Fruit fly (Drosophila melanogaster): Measurements from ENCODE around the gene bves.

The bves gene

DNA sequence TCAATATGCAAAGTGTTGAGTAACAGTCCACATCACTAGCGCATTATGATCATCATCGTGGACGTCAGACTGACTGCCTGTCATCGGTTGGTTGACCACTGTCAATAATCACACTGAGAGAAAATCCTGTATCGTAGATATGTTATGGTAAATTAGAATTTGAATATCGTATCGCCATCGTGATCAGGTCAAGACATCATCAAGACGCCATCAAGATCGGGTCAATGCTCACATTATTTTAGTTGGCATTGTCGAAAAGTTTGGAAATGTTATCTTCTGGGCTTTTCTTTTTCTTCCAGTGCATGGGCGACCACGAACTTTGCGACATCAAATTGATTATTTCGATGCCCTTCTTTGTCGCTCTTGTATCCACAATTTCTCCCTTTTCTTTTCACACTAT lies 5.2 kb downstream of the bves start (continued):
- TF ChIP-seq CG6813 (GFP tag; optimal IDR thresholded peaks at IDR 0.05), result peak; percentile 86
- TF ChIP-seq yki (optimal IDR thresholded peaks at IDR 0.05), result no peak
- TF ChIP-seq az2 (GFP tag; optimal IDR thresholded peaks at IDR 0.05), result peak; percentile 91
- TF ChIP-seq stc (GFP tag; IDR thresholded peaks at IDR 0.05), result peak; percentile 89
- TF ChIP-seq CG13296 (GFP tag; optimal IDR thresholded peaks at IDR 0.05), result peak; percentile 79
- TF ChIP-seq crp (GFP tag; optimal IDR thresholded peaks at IDR 0.05), result peak in 1 of 2 experiments; percentile 45
- TF ChIP-seq nerfin-1 (tag; optimal IDR thresholded peaks at IDR 0.05), result peak; percentile 87
- TF ChIP-seq sd (tag; optimal IDR thresholded peaks at IDR 0.05), result peak; percentile 72
- peak; percentile 85 for TF ChIP-seq CG14050 (GFP tag; IDR thresholded peaks at IDR 0.05)
- TF ChIP-seq CG4707 (GFP tag; optimal IDR thresholded peaks at IDR 0.05), result peak; percentile 84
- no peak for TF ChIP-seq CG8478 (optimal IDR thresholded peaks at IDR 0.05)
- TF ChIP-seq gcm2 (GFP tag; optimal IDR thresholded peaks at IDR 0.05), result peak; percentile 84
- peak; percentile 91 to 94 for TF ChIP-seq dpn (GFP tag; optimal IDR thresholded peaks at IDR 0.05)
- TF ChIP-seq gce (GFP tag; IDR thresholded peaks at IDR 0.05), result peak; percentile 76; the same call in 2 of the 3 replicates
- TF ChIP-seq phol (tag; optimal IDR thresholded peaks at IDR 0.05), result peak; percentile 92
- peak; percentile 90 for TF ChIP-seq H2.0 (GFP tag; IDR thresholded peaks at IDR 0.05)
- TF ChIP-seq Elba2 (GFP tag; optimal IDR thresholded peaks at IDR 0.05), result peak; percentile 40
- TF ChIP-seq CG1602 (GFP tag; optimal IDR thresholded peaks at IDR 0.05), result peak; percentile 85
- TF ChIP-seq so (GFP tag; IDR thresholded peaks at IDR 0.05), result peak; percentile 65; the same call in 2 of the 3 replicates
- TF ChIP-seq CG9609 (GFP tag; optimal IDR thresholded peaks at IDR 0.05), result peak; percentile 92
- 0 out of 2 replicates have a peak, but pooled peaks have one; percentile 56 for TF ChIP-seq CG10321 (GFP tag; IDR thresholded peaks at IDR 0.05)
- TF ChIP-seq fd64A (GFP tag; optimal IDR thresholded peaks at IDR 0.05), result peak; percentile 83
- peak; percentile 89 for TF ChIP-seq CG10366 (GFP tag; IDR thresholded peaks at IDR 0.05)
- TF ChIP-seq CG17568 (GFP tag; optimal IDR thresholded peaks at IDR 0.05), result peak; percentile 88
- TF ChIP-seq her (GFP tag; optimal IDR thresholded peaks at IDR 0.05), result peak; percentile 91
- TF ChIP-seq CG4424 (GFP tag; optimal IDR thresholded peaks at IDR 0.05), result peak; percentile 86
- peak; percentile 90 for TF ChIP-seq Mes4 (GFP tag; optimal IDR thresholded peaks at IDR 0.05)
- peak; percentile 80 for TF ChIP-seq CG14441 (GFP tag; IDR thresholded peaks at IDR 0.05)
- TF ChIP-seq br (optimal IDR thresholded peaks at IDR 0.05), result no peak
- TF ChIP-seq wek (GFP tag; optimal IDR thresholded peaks at IDR 0.05), result peak; percentile 86
- TF ChIP-seq CG10147 (GFP tag; optimal IDR thresholded peaks at IDR 0.05), result peak; percentile 74
- 0 out of 3 replicates have a peak, but pooled peaks have one; percentile 42 for TF ChIP-seq Dbx (GFP tag; IDR thresholded peaks at IDR 0.05)
- peak; percentile 89 for TF ChIP-seq Ssrp (tag; optimal IDR thresholded peaks at IDR 0.05)
- peak; percentile 68; the same call in 1 of the 2 replicates for TF ChIP-seq CG16779 (GFP tag; IDR thresholded peaks at IDR 0.05)
- peak; percentile 59 for TF ChIP-seq trem (tag; optimal IDR thresholded peaks at IDR 0.05)
- TF ChIP-seq cas (GFP tag; IDR thresholded peaks at IDR 0.05), result no peak
- peak; percentile 90 for TF ChIP-seq CG17328 (GFP tag; IDR thresholded peaks at IDR 0.05)
- TF ChIP-seq Atf3 (GFP tag; optimal IDR thresholded peaks at IDR 0.05), result peak; percentile 87
- TF ChIP-seq aop (GFP tag; IDR thresholded peaks at IDR 0.05), result no peak; the same call in 1 of the 2 replicates
- peak; percentile 81 for TF ChIP-seq Bdp1 (GFP tag; optimal IDR thresholded peaks at IDR 0.05)
- TF ChIP-seq Spps (tag; optimal IDR thresholded peaks at IDR 0.05), result peak; percentile 78
- peak; percentile 43 for TF ChIP-seq CG10565 (GFP tag; optimal IDR thresholded peaks at IDR 0.05)
- peak; percentile 60 for TF ChIP-seq Hand (GFP tag; optimal IDR thresholded peaks at IDR 0.05)
- peak; percentile 84 for TF ChIP-seq ara (GFP tag; IDR thresholded peaks at IDR 0.05)
- no peak for TF ChIP-seq hb (GFP tag; IDR thresholded peaks at IDR 0.05; ENCODE audit: partially characterized antibody)
- TF ChIP-seq Lim3 (GFP tag; IDR thresholded peaks at IDR 0.05), result peak; percentile 72; the same call in 1 of the 2 replicates
- peak; percentile 24 for TF ChIP-seq CG6854 (GFP tag; optimal IDR thresholded peaks at IDR 0.05)
- TF ChIP-seq croc (GFP tag; conservative IDR thresholded peaks at IDR 0.05), result peak; percentile 72
- peak; percentile 67 for TF ChIP-seq CG18011 (GFP tag; optimal IDR thresholded peaks at IDR 0.05)
- TF ChIP-seq CG31441 (GFP tag; IDR thresholded peaks at IDR 0.05), result peak; percentile 92
- TF ChIP-seq insv (GFP tag; optimal IDR thresholded peaks at IDR 0.05), result peak in 1 of 2 experiments; percentile 23
- TF ChIP-seq gfzf (GFP tag; optimal IDR thresholded peaks at IDR 0.05), result no peak

Data from whole organism, embryonic.